Worm (Caenorhabditis elegans) whole organism, L4 larva: ENCODE data around the gene npr-8.

Experiments
- ctbp-1 ChIP-seq: fragments of 200-800 bp; sonication (Bioruptor generic); IDR thresholded peaks from 2 replicates; pipeline ENCODE4 v1.3.6; 2022; ENCODE audit warnings: missing genetic modification reagents, missing genetic modification characterization, missing compliant biosample characterization
- lin-15B ChIP-seq: fragments of 150-350 bp; sonication (generic microtip); optimal IDR thresholded peaks from 3 replicates; lab custom pipeline; 2014; ENCODE audit warnings: missing biosample characterization, missing genetic modification characterization
- nhr-77 ChIP-seq: fragments of 150-350 bp; optimal IDR thresholded peaks from 2 replicates; lab custom pipeline; 2014; ENCODE audit warnings: missing biosample characterization, missing genetic modification characterization
- vab-7 ChIP-seq: fragments of 200-800 bp; sonication (Bioruptor generic); IDR thresholded peaks from 2 replicates; pipeline ENCODE4 v1.3.6; 2022; ENCODE audit warnings: missing genetic modification reagents, missing genetic modification characterization, missing compliant biosample characterization
- zag-1 ChIP-seq: fragments of 150-350 bp; optimal IDR thresholded peaks from 2 replicates; lab custom pipeline; 2014; ENCODE audit warnings: missing biosample characterization, missing genetic modification characterization

DNA sequence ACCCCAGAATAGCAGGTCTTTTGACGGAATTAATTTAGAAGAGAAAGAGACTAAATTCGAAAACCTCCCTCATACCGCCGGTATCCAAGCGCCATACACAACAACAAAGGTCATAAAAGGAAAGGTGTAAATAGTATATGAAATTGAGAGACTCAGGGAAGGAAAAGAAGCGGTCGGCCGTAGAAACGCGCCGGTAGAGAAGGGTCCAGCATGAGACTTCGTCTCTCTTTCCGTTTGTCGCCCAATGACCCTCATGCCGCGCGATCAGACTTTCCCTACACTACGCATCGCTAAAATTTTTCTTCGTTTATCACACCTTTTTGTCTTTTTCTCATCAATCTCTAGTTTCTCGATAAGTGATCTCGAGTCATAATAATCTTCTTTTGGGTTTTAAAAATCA is 53.4 kb downstream of the npr-8 start:
- TF ChIP-seq zag-1 (tag; lab: Kevin White, UChicago) (no peak), ctbp-1 (GFP tag; lab: Robert Waterston, UW) (no peak), lin-15B (no peak), vab-7 (GFP tag; lab: Robert Waterston, UW) (no peak), nhr-77 (tag; lab: Kevin White, UChicago) (no peak)
